Worm (Caenorhabditis elegans) whole organism, L3 larva: ENCODE measurements around the gene H05C05.2.
A peak's percentile ranks its signal among the peaks of the same experiment; 100 is the strongest.

Experiments used
- R02D3.7 ChIP-seq: fragments of 150-350 bp; optimal IDR thresholded peaks from 2 replicates; lab custom pipeline; 2014; ENCODE audit warnings: missing biosample characterization, missing genetic modification characterization
- ZK546.5 ChIP-seq: sonication (generic microtip); optimal IDR thresholded peaks from 2 replicates; lab custom pipeline; 2017; ENCODE audit warnings: missing biosample characterization, missing genetic modification characterization
- aly-2 ChIP-seq: fragments of 150-350 bp; optimal IDR thresholded peaks from 2 replicates; lab custom pipeline; 2014; ENCODE audit warnings: missing biosample characterization, missing genetic modification characterization
- ceh-28 ChIP-seq: fragments of 150-350 bp; optimal IDR thresholded peaks from 2 replicates; lab custom pipeline; 2014; ENCODE audit warnings: missing biosample characterization, missing genetic modification reagents, missing genetic modification characterization
- ceh-82 ChIP-seq: fragments of 150-350 bp; optimal IDR thresholded peaks from 2 replicates; lab custom pipeline; 2014; ENCODE audit warnings: missing biosample characterization, missing genetic modification characterization
- daf-12 ChIP-seq: fragments of 150-350 bp; optimal IDR thresholded peaks from 2 replicates; lab custom pipeline; 2014; ENCODE audit warnings: missing biosample characterization, missing genetic modification reagents, missing genetic modification characterization
- egl-27 ChIP-seq: sonication (generic microtip); optimal IDR thresholded peaks from 4 replicates; lab custom pipeline; 2017; ENCODE audit warnings: missing biosample characterization, missing genetic modification reagents, missing genetic modification characterization
- egl-5 ChIP-seq: fragments of 150-350 bp; optimal IDR thresholded peaks from 2 replicates; lab custom pipeline; 2017; ENCODE audit warnings: missing biosample characterization, missing genetic modification reagents, missing genetic modification characterization, inconsistent platforms
- elt-1 ChIP-seq: fragments of 150-350 bp; optimal IDR thresholded peaks from 2 replicates; lab custom pipeline; 2014; ENCODE audit warnings: missing biosample characterization, missing genetic modification characterization
- elt-2 ChIP-seq: sonication (generic microtip); optimal IDR thresholded peaks from 2 replicates; lab custom pipeline; 2016; ENCODE audit warnings: missing genetic modification reagents, mild to moderate bottlenecking, missing genetic modification characterization, missing compliant biosample characterization
- elt-3 ChIP-seq, 3 experiments: fragments of 150-350 bp in 1 of 3; sonication (generic microtip) in 2 of 3; optimal IDR thresholded peaks; 2 replicates in 2 of 3; 4 replicates in 1 of 3; lab custom pipeline; 2014 to 2017; ENCODE audit warnings: missing biosample characterization in 3 of 3, missing genetic modification characterization in 3 of 3
- eor-1 ChIP-seq, 2 experiments: fragments of 150-350 bp; optimal IDR thresholded peaks; 2 replicates each; lab custom pipeline; 2014 to 2018; ENCODE audit warnings: missing biosample characterization in 2 of 2, missing genetic modification characterization in 2 of 2
- fkh-10 ChIP-seq: sonication (generic microtip); optimal IDR thresholded peaks from 2 replicates; lab custom pipeline; 2017; ENCODE audit warnings: missing biosample characterization, missing genetic modification reagents, missing genetic modification characterization
- fkh-2 ChIP-seq: fragments of 150-350 bp; optimal IDR thresholded peaks from 2 replicates; lab custom pipeline; 2014; ENCODE audit warnings: missing biosample characterization, missing genetic modification reagents, missing genetic modification characterization
- hmg-11 ChIP-seq: sonication (generic microtip); optimal IDR thresholded peaks from 2 replicates; lab custom pipeline; 2016; ENCODE audit warnings: missing genetic modification characterization, missing compliant biosample characterization
- jun-1 ChIP-seq: fragments of 150-350 bp; optimal IDR thresholded peaks from 2 replicates; lab custom pipeline; 2014; ENCODE audit warnings: missing biosample characterization, missing genetic modification reagents, missing genetic modification characterization
- lin-15B ChIP-seq: fragments of 150-350 bp; optimal IDR thresholded peaks from 2 replicates; lab custom pipeline; 2014; ENCODE audit warnings: missing biosample characterization, missing genetic modification characterization
- lin-39 ChIP-seq: fragments of 150-350 bp; optimal IDR thresholded peaks from 2 replicates; lab custom pipeline; 2018; ENCODE audit warnings: missing biosample characterization, missing genetic modification reagents, missing genetic modification characterization
- lsy-12 ChIP-seq: sonication (generic microtip); optimal IDR thresholded peaks from 2 replicates; lab custom pipeline; 2016; ENCODE audit warnings: mild to moderate bottlenecking, missing genetic modification characterization, missing compliant biosample characterization
- mml-1 ChIP-seq: fragments of 150-350 bp; sonication (generic microtip); optimal IDR thresholded peaks from 3 replicates; lab custom pipeline; 2014; ENCODE audit warnings: missing biosample characterization, missing genetic modification characterization
- nfya-1 ChIP-seq: sonication (generic microtip); optimal IDR thresholded peaks from 2 replicates; lab custom pipeline; 2017; ENCODE audit warnings: missing genetic modification characterization, mild to moderate bottlenecking, missing compliant biosample characterization, antibody characterized with exemption, moderate library complexity; ENCODE audit not compliant: insufficient read depth
- nhr-11 ChIP-seq: fragments of 150-350 bp; optimal IDR thresholded peaks from 2 replicates; lab custom pipeline; 2014; ENCODE audit warnings: missing biosample characterization, missing genetic modification characterization
- nhr-23 ChIP-seq: fragments of 150-350 bp; optimal IDR thresholded peaks from 2 replicates; lab custom pipeline; 2014; ENCODE audit warnings: missing biosample characterization, missing genetic modification reagents, missing genetic modification characterization
- nhr-237 ChIP-seq: fragments of 150-350 bp; optimal IDR thresholded peaks from 2 replicates; lab custom pipeline; 2014; ENCODE audit warnings: missing biosample characterization, missing genetic modification characterization
- nhr-25 ChIP-seq: sonication (generic microtip); optimal IDR thresholded peaks from 2 replicates; lab custom pipeline; 2017; ENCODE audit warnings: missing biosample characterization, missing genetic modification characterization
- nhr-28 ChIP-seq: fragments of 150-350 bp; optimal IDR thresholded peaks from 2 replicates; lab custom pipeline; 2014; ENCODE audit warnings: missing biosample characterization, missing genetic modification characterization
- nhr-43 ChIP-seq: sonication (generic microtip); optimal IDR thresholded peaks from 2 replicates; lab custom pipeline; 2016; ENCODE audit warnings: mild to moderate bottlenecking, missing genetic modification characterization, missing compliant biosample characterization; ENCODE audit not compliant: poor library complexity, severe bottlenecking
- nhr-76 ChIP-seq: fragments of 150-350 bp; sonication (generic microtip); optimal IDR thresholded peaks from 5 replicates; lab custom pipeline; 2014; ENCODE audit warnings: missing biosample characterization, missing genetic modification characterization
- nhr-77 ChIP-seq: fragments of 150-350 bp; optimal IDR thresholded peaks from 2 replicates; lab custom pipeline; 2014; ENCODE audit warnings: missing biosample characterization, missing genetic modification characterization
- pha-4 ChIP-seq: fragments of 150-350 bp; optimal IDR thresholded peaks from 2 replicates; lab custom pipeline; 2014; ENCODE audit warnings: missing biosample characterization, missing genetic modification reagents, missing genetic modification characterization
- sea-2 ChIP-seq: fragments of 150-350 bp; sonication (generic microtip); optimal IDR thresholded peaks from 4 replicates; lab custom pipeline; 2014; ENCODE audit warnings: missing biosample characterization, missing genetic modification reagents, missing genetic modification characterization
- skn-1 ChIP-seq: fragments of 150-350 bp; optimal IDR thresholded peaks from 2 replicates; lab custom pipeline; 2014; ENCODE audit warnings: missing biosample characterization, missing genetic modification characterization
- snpc-4 ChIP-seq: fragments of 150-350 bp; optimal IDR thresholded peaks from 2 replicates; lab custom pipeline; 2014; ENCODE audit warnings: missing biosample characterization, missing genetic modification characterization
- tbx-2 ChIP-seq: sonication (generic microtip); optimal IDR thresholded peaks from 2 replicates; lab custom pipeline; 2016; ENCODE audit warnings: mild to moderate bottlenecking, missing genetic modification characterization, missing compliant biosample characterization
- unc-39 ChIP-seq: sonication (generic microtip); optimal IDR thresholded peaks from 4 replicates; lab custom pipeline; 2017; ENCODE audit warnings: missing biosample characterization, missing genetic modification characterization
- ztf-4 ChIP-seq: fragments of 150-350 bp; optimal IDR thresholded peaks from 2 replicates; lab custom pipeline; 2014; ENCODE audit warnings: missing biosample characterization, missing genetic modification characterization

H05C05.2 gene

DNA sequence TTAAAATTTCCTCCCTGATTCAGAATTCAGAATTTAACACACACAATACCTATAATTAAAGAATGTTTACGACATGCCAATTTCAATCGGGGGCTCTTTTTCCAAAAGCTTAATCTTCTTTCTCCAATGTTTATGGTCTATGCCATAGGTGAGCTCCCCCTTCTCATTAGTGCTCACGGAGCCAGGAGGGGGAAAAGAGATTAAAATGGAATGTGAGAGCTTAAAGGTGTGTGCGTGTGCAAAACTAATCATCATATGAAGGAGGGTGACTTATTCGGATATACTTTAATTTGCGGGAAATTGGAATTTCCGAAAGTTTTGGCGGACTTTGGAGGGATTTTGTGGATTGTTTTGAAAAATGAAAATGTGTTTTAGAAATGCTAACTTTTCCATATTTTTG is 17.6 kb upstream of the H05C05.2 start:
- TF ChIP-seq ceh-82 (no peak), snpc-4 (tag; lab: Kevin White, UChicago) (no peak), aly-2 (tag; lab: Kevin White, UChicago) (no peak)

DNA sequence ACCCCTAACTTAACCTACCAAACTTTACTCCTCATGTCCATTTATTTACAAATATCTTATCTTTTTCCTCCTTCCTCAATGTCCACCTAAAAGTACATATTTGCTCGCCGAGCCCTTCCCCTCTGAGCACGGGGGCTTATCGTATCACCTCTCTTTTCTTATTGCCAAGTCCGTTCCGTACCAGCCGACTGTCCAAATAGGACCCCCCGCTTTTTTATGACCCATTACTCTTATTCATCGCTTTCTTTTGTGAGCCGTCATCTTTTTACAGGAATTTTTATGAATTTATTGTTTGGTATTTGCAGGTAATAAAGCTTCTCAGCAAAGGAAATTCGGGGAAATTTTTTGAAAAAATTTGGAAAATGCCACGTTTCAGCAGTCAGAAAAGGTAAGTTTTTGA is 16.7 kb upstream of the H05C05.2 start, which contains the start of gene Y55D5A.1:
TSS of gene Y55D5A.1 (plus strand) at position 301 of the 400 bp plus-strand sequence.
- TF ChIP-seq nhr-237 (tag; lab: Kevin White, UChicago) (no peak), pha-4 (tag; lab: Kevin White, UChicago) (peak; percentile 19), ZK546.5 (no peak)

DNA sequence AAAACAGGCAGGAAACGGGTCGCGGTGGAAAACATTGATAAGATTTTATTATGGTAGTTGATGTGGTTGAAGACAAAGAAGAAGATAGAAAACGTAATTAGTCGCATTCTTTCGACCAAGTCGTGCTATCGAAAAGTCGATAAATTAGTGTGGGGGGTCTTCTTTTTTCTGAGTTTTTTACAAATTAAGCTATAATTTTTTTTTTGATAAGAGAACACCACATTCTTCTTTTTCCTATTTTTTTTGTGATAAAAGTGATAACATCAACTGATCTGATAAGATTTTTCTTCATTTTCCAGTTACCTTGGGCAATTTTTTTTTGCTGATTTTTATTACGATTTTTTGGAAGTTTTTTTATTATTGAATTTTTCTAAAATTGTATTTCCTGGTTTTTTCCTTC is 15.5 kb upstream of the H05C05.2 start:
- TF ChIP-seq daf-12 (no peak), fkh-10 (GFP tag; lab: Kevin White, UChicago) (no peak), elt-3 (tag; optimal IDR thresholded peaks at IDR 0.05; lab: Kevin White, UChicago) (no peak), elt-2 (tag; lab: Kevin White, UChicago) (peak; percentile 55)

DNA sequence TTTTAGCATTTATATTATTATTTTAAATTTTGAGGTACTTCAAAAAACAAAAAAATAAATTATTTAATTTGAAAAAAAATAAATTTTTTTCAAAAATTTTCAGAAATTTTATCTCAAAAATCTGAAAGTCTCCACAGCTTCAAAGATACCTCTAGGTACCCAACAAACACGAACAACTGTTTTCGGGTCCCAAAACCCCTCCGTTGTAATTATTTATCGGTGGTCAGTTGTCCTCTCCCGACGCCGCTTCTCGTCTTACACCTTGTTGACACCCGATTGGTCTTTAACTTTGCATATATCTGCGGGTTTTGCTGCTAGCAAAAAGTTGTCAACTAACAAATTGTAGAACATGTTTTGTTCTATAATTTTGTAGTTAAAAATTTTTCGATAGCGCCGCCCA is 10.7 kb upstream of the H05C05.2 start:
- no peak for TF ChIP-seq hmg-11 (tag; lab: Kevin White, UChicago)
- TF ChIP-seq jun-1 (tag; lab: Kevin White, UChicago): no peak
- TF ChIP-seq R02D3.7 (tag; lab: Kevin White, UChicago): no peak
- no peak for TF ChIP-seq eor-1 (tag; optimal IDR thresholded peaks at IDR 0.05; lab: Kevin White, UChicago)
- TF ChIP-seq snpc-4 (tag; lab: Kevin White, UChicago): no peak
- TF ChIP-seq mml-1 (tag; lab: Kevin White, UChicago): no peak
- no peak for TF ChIP-seq egl-27
- TF ChIP-seq sea-2 (GFP tag; lab: Kevin White, UChicago): no peak
- no peak for TF ChIP-seq nhr-76

DNA sequence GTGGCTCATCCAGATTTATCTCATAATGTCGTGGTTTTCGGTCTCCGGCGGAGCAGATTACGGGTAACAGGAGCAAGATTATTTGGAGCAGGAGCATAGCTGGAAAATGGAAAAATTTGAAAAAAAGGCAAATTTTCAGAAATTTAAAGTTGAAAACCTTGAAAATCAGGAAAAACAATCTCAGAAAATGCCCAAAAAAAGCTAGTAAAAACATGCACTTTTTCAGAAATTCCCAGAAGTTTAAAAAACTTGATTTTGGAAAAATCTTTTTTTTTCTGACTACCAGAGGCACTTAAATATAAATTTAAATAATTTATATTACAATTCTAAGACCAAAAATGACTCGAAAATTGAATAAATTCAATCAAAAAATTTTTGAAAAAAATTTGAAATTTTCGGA is 10.3 kb upstream of the H05C05.2 start, which contains the start of gene Y55D5A.3:
TSS of gene Y55D5A.3 (minus strand) at position 101 of the 400 bp plus-strand sequence.
- TF ChIP-seq elt-1 (no peak), elt-3 (tag; optimal IDR thresholded peaks at IDR 0.05; lab: Kevin White, UChicago) (no peak), mml-1 (tag; lab: Kevin White, UChicago) (no peak), elt-2 (tag; lab: Kevin White, UChicago) (no peak), nhr-43 (tag; lab: Kevin White, UChicago) (no peak), skn-1 (tag; lab: Kevin White, UChicago) (no peak), nhr-25 (tag; lab: Kevin White, UChicago) (no peak), snpc-4 (tag; lab: Kevin White, UChicago) (no peak), nhr-237 (tag; lab: Kevin White, UChicago) (no peak)

DNA sequence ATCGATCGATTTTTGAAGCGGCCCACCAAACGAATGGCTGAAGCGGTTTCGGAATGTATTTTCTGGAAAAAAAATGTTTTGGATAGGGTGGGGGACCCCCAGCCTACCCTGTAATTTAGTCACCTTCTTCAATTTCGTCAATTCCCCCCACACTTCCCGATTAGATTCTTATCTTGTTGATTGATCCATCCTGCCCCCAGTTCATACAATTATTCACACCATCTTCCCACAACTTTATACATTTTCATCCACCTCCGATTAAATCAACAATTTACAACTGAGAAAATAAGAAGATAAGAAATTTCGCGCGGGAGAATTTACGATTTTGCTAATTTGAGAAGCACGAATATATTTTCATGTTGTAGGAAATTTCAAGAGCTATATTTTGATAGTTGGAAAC is 7.5 kb upstream of the H05C05.2 start:
- TF ChIP-seq unc-39 (tag; lab: Kevin White, UChicago) (no peak), elt-1 (peak; percentile 56)
- TF ChIP-seq, all 47 proteins: peak for 1

DNA sequence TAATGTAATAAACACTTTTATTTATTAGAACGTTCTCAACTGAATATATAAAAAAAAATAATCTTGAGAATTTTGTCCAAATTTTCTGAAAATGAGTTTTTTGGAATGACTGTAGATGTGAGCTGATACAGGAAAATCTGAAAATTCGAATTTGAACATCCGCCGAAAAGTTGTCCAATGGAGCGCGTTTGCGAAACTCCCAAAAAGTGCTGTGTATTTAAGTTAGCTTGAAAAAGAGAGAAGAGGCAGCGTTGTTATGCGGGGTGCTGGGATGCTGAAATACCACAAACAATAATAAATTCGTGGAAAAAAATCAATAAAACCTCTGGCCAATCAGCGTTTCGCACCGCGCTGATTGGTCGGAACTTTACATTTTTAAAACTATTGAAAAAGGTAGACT is 4.8 kb upstream of the H05C05.2 start:
- TF ChIP-seq jun-1 (tag; lab: Kevin White, UChicago) (no peak), lin-15B (tag; lab: Kevin White, UChicago) (no peak), daf-12 (no peak), sea-2 (GFP tag; lab: Kevin White, UChicago) (no peak), nfya-1 (tag; lab: Kevin White, UChicago) (peak; percentile 30), ztf-4 (tag; lab: Kevin White, UChicago) (no peak)

DNA sequence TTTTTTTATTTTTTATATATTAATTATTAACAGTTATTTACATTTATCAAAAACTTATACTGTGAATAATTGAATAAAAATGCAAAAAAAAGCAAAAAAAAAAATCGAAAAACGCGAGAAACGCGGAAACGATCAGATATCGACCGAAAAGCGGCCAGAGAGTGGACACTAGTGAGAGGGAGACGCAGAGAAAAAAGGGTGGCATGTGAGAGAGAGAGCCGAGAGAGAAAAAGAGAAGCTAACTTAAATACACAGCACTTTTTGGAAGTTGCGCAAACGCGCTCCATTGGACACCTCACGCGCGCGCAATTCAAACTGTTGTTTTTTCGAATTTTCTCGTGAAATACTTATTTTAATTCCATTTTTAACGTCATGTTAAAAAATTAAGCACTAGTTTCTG is 1.0 kb upstream of the H05C05.2 start:
- TF ChIP-seq egl-5 (tag; lab: Kevin White, UChicago) (peak; percentile 20), nfya-1 (tag; lab: Kevin White, UChicago) (peak; percentile 87), elt-2 (tag; lab: Kevin White, UChicago) (peak; percentile 61), mml-1 (tag; lab: Kevin White, UChicago) (no peak), tbx-2 (tag; lab: Kevin White, UChicago) (peak; percentile 24), lin-15B (tag; lab: Kevin White, UChicago) (peak; percentile 83), snpc-4 (tag; lab: Kevin White, UChicago) (peak; percentile 21), pha-4 (tag; lab: Kevin White, UChicago) (peak; percentile 85), nhr-23 (tag; lab: Kevin White, UChicago) (peak; percentile 71), R02D3.7 (tag; lab: Kevin White, UChicago) (peak; percentile 64), hmg-11 (tag; lab: Kevin White, UChicago) (peak; percentile 89), lin-39 (tag; lab: Kevin White, UChicago) (peak; percentile 68), nhr-25 (tag; lab: Kevin White, UChicago) (peak; percentile 46), ceh-28 (tag; lab: Kevin White, UChicago) (peak; percentile 82), lsy-12 (peak; percentile 34), nhr-11 (peak; percentile 3), nhr-28 (no peak), nhr-43 (tag; lab: Kevin White, UChicago) (peak; percentile 78), fkh-2 (no peak), nhr-77 (tag; lab: Kevin White, UChicago) (no peak)
